Worm (Caenorhabditis elegans): ENCODE data around the gene ilys-6.

Gene ilys-6

ce11 chrIV:4080846-4081245 is 17.4 kb upstream of the ilys-6 start, which contains the start of the genes C35B1.9 and C35B1.3:
TSS of gene C35B1.9 (minus strand) at chrIV:4080946.
TSS of gene C35B1.3 (plus strand) at chrIV:4081151.
- TF ChIP-seq nhr-11 (tag; optimal IDR thresholded peaks at IDR 0.05) (no peak), nhr-77 (tag; optimal IDR thresholded peaks at IDR 0.05) (no peak), aly-2 (tag; optimal IDR thresholded peaks at IDR 0.05) (no peak), elt-3 (tag; optimal IDR thresholded peaks at IDR 0.05) (no peak), crh-2 (tag; optimal IDR thresholded peaks at IDR 0.05) (no peak), peb-1 (tag; optimal IDR thresholded peaks at IDR 0.05) (no peak), nhr-21 (tag; optimal IDR thresholded peaks at IDR 0.05) (no peak), nhr-129 (tag; optimal IDR thresholded peaks at IDR 0.05) (no peak)

ce11 chrIV:4079514-4079913 is 16.0 kb upstream of the ilys-6 start, which contains the start of gene C35B1.4:
TSS of gene C35B1.4 (plus strand) at chrIV:4079814.
- TF ChIP-seq gmeb-1 (tag; optimal IDR thresholded peaks at IDR 0.05) (no peak), sma-9 (GFP tag; optimal IDR thresholded peaks at IDR 0.05) (no peak), sma-9 (tag; optimal IDR thresholded peaks at IDR 0.05) (no peak), fos-1 (tag; optimal IDR thresholded peaks at IDR 0.05) (no peak), nhr-10 (tag; optimal IDR thresholded peaks at IDR 0.05) (no peak)

- TF ChIP-seq zag-1 (tag; optimal IDR thresholded peaks at IDR 0.05) = no peak
- no peak for TF ChIP-seq nhr-25 (tag; optimal IDR thresholded peaks at IDR 0.05)
- no peak for TF ChIP-seq sem-4 (tag; optimal IDR thresholded peaks at IDR 0.05)
- no peak for TF ChIP-seq ztf-1 (GFP tag; conservative IDR thresholded peaks at IDR 0.05)
- no peak for TF ChIP-seq alr-1 (tag; optimal IDR thresholded peaks at IDR 0.05)
- TF ChIP-seq nhr-10 (tag; optimal IDR thresholded peaks at IDR 0.05) = no peak
- TF ChIP-seq F13H6.1 (tag; optimal IDR thresholded peaks at IDR 0.05) = no peak
- no peak for TF ChIP-seq sma-3 (GFP tag; optimal IDR thresholded peaks at IDR 0.05)
- TF ChIP-seq ZK546.5 (tag; optimal IDR thresholded peaks at IDR 0.05) = no peak
- TF ChIP-seq egl-27 (tag; optimal IDR thresholded peaks at IDR 0.05) = no peak
- no peak for TF ChIP-seq mdl-1 (tag; optimal IDR thresholded peaks at IDR 0.05)
- TF ChIP-seq nhr-237 (tag; optimal IDR thresholded peaks at IDR 0.05) = no peak
- no peak for TF ChIP-seq nhr-12 (tag; optimal IDR thresholded peaks at IDR 0.05)
- no peak for TF ChIP-seq ceh-16 (tag; optimal IDR thresholded peaks at IDR 0.05)
- TF ChIP-seq unc-55 (GFP tag; optimal IDR thresholded peaks at IDR 0.05) = no peak
- TF ChIP-seq ama-1 (optimal IDR thresholded peaks at IDR 0.05) = no peak
- no peak for TF ChIP-seq gmeb-1 (tag; optimal IDR thresholded peaks at IDR 0.05)
- TF ChIP-seq lsy-2 (tag; optimal IDR thresholded peaks at IDR 0.05) = no peak
- no peak for TF ChIP-seq unc-62 (GFP tag; optimal IDR thresholded peaks at IDR 0.05)
Observed at ce11 chrIV:4078901-4079300, 15.4 kb upstream of the ilys-6 start, which contains the start of gene C35B1.8. TSS of gene C35B1.8 (minus strand) at chrIV:4079001.

ce11 chrIV:4076690-4077295 is 13.3 kb upstream of the ilys-6 start:
- TF ChIP-seq lsy-2 (tag; optimal IDR thresholded peaks at IDR 0.05) (no peak), sem-4 (tag; optimal IDR thresholded peaks at IDR 0.05) (no peak), elt-1 (tag; optimal IDR thresholded peaks at IDR 0.05) (no peak), dmd-4 (tag; optimal IDR thresholded peaks at IDR 0.05) (no peak), alr-1 (tag; optimal IDR thresholded peaks at IDR 0.05) (no peak), gmeb-1 (tag; optimal IDR thresholded peaks at IDR 0.05) (no peak), nhr-129 (tag; optimal IDR thresholded peaks at IDR 0.05) (no peak), elt-3 (tag; optimal IDR thresholded peaks at IDR 0.05) (no peak), aly-2 (tag; optimal IDR thresholded peaks at IDR 0.05) (no peak), lin-39 (tag; optimal IDR thresholded peaks at IDR 0.05) (no peak)

ce11 chrIV:4074610-4075009 is 11.1 kb upstream of the ilys-6 start, which contains the start of gene W03D2.9:
TSS of gene W03D2.9 (minus strand) at chrIV:4074710.
- no peak for TF ChIP-seq lin-13 (GFP tag; optimal IDR thresholded peaks at IDR 0.05)
- no peak for TF ChIP-seq nhr-77 (tag; optimal IDR thresholded peaks at IDR 0.05)
- no peak for TF ChIP-seq sma-3 (GFP tag; optimal IDR thresholded peaks at IDR 0.05)
- no peak for TF ChIP-seq nhr-12 (tag; optimal IDR thresholded peaks at IDR 0.05)
- TF ChIP-seq ceh-16 (tag; optimal IDR thresholded peaks at IDR 0.05) = no peak
- no peak for TF ChIP-seq sma-9 (GFP tag; optimal IDR thresholded peaks at IDR 0.05)
- no peak for TF ChIP-seq sma-9 (tag; optimal IDR thresholded peaks at IDR 0.05)
- TF ChIP-seq snpc-4 (tag; optimal IDR thresholded peaks at IDR 0.05) = no peak
- TF ChIP-seq Y55F3AM.14 (GFP tag; optimal IDR thresholded peaks at IDR 0.05) = no peak
- TF ChIP-seq aly-2 (tag; optimal IDR thresholded peaks at IDR 0.05) = no peak
- TF ChIP-seq sem-4 (tag; optimal IDR thresholded peaks at IDR 0.05) = no peak
- TF ChIP-seq elt-3 (tag; optimal IDR thresholded peaks at IDR 0.05) = no peak
- TF ChIP-seq nhr-11 (tag; optimal IDR thresholded peaks at IDR 0.05) = no peak
- TF ChIP-seq ztf-4 (tag; optimal IDR thresholded peaks at IDR 0.05) = no peak
- no peak for TF ChIP-seq R02D3.7 (tag; optimal IDR thresholded peaks at IDR 0.05)
- no peak for TF ChIP-seq zag-1 (tag; optimal IDR thresholded peaks at IDR 0.05)
- TF ChIP-seq crh-2 (tag; optimal IDR thresholded peaks at IDR 0.05) = no peak
- TF ChIP-seq alr-1 (tag; optimal IDR thresholded peaks at IDR 0.05) = no peak
- no peak for TF ChIP-seq skn-1 (tag; optimal IDR thresholded peaks at IDR 0.05)
- no peak for TF ChIP-seq unc-62 (GFP tag; optimal IDR thresholded peaks at IDR 0.05)
- no peak for TF ChIP-seq blmp-1 (tag; optimal IDR thresholded peaks at IDR 0.05; ENCODE audit: insufficient read depth)
